Worm (Caenorhabditis elegans): ENCODE data around the gene pac-1.

pac-1 gene

ce11 chrIII:8556836-8557385 lies 62.1 kb downstream of the pac-1 start, which contains the start of gene C02D5.2:
C02D5.2 (plus strand) TSS chrIII:8557335.
- peak; percentile 47 for TF ChIP-seq ces-1 (GFP tag; optimal IDR thresholded peaks at IDR 0.05)
- TF ChIP-seq ztf-11 (tag; optimal IDR thresholded peaks at IDR 0.05): no peak
- no peak for TF ChIP-seq pha-4 (tag; optimal IDR thresholded peaks at IDR 0.05)
- TF ChIP-seq nhr-76 (tag; optimal IDR thresholded peaks at IDR 0.05): no peak
- no peak for TF ChIP-seq sptf-1 (tag; optimal IDR thresholded peaks at IDR 0.05)
- no peak for TF ChIP-seq ceh-39 (tag; optimal IDR thresholded peaks at IDR 0.05)
- no peak for TF ChIP-seq zip-8 (tag; optimal IDR thresholded peaks at IDR 0.05)
- TF ChIP-seq ceh-43 (GFP tag; optimal IDR thresholded peaks at IDR 0.05): no peak
- peak; percentile 12 for TF ChIP-seq mep-1 (tag; optimal IDR thresholded peaks at IDR 0.05)
- no peak for TF ChIP-seq sem-2 (GFP tag; optimal IDR thresholded peaks at IDR 0.05)
- TF ChIP-seq elt-1 (tag; optimal IDR thresholded peaks at IDR 0.05; ENCODE audit: borderline replicate concordance, insufficient read depth): no peak
- no peak for TF ChIP-seq bed-3 (GFP tag; optimal IDR thresholded peaks at IDR 0.05)
- no peak for TF ChIP-seq nhr-237 (tag; optimal IDR thresholded peaks at IDR 0.05)
- TF ChIP-seq nhr-28 (tag; optimal IDR thresholded peaks at IDR 0.05): no peak
- no peak for TF ChIP-seq lsy-2 (tag; optimal IDR thresholded peaks at IDR 0.05)
- TF ChIP-seq ceh-83 (GFP tag; optimal IDR thresholded peaks at IDR 0.05): no peak
- peak; percentile 25 for TF ChIP-seq M03D4.4 (tag; optimal IDR thresholded peaks at IDR 0.05)
- peak; percentile 17 for TF ChIP-seq unc-120 (tag; optimal IDR thresholded peaks at IDR 0.05; ENCODE audit: poor library complexity, severe bottlenecking)
- no peak for TF ChIP-seq lin-13 (tag; optimal IDR thresholded peaks at IDR 0.05)
- TF ChIP-seq nhr-2 (tag; optimal IDR thresholded peaks at IDR 0.05): no peak
- TF ChIP-seq ham-2 (GFP tag; optimal IDR thresholded peaks at IDR 0.05): no peak
- no peak for TF ChIP-seq lin-32 (GFP tag; optimal IDR thresholded peaks at IDR 0.05)
- no peak for TF ChIP-seq unc-39 (tag; optimal IDR thresholded peaks at IDR 0.05)
- no peak for TF ChIP-seq snpc-4 (tag; optimal IDR thresholded peaks at IDR 0.05)
- TF ChIP-seq mab-5 (tag; optimal IDR thresholded peaks at IDR 0.05): no peak
- TF ChIP-seq unc-62 (GFP tag; optimal IDR thresholded peaks at IDR 0.05): peak; percentile 97
- TF ChIP-seq flh-1 (GFP tag; optimal IDR thresholded peaks at IDR 0.05): no peak
- peak; percentile 98 for TF ChIP-seq hlh-1 (tag; optimal IDR thresholded peaks at IDR 0.05)

ce11 chrIII:8560398-8560797 lies 65.6 kb downstream of the pac-1 start:
- no peak for TF ChIP-seq mls-2 (tag; optimal IDR thresholded peaks at IDR 0.05)
- peak; percentile 99 for TF ChIP-seq zip-8 (tag; optimal IDR thresholded peaks at IDR 0.05)

- no peak for TF ChIP-seq elt-1 (tag; optimal IDR thresholded peaks at IDR 0.05; ENCODE audit: borderline replicate concordance, insufficient read depth)
- no peak for TF ChIP-seq lsy-2 (tag; optimal IDR thresholded peaks at IDR 0.05)
- TF ChIP-seq snpc-4 (tag; optimal IDR thresholded peaks at IDR 0.05): no peak
- TF ChIP-seq nhr-12 (tag; optimal IDR thresholded peaks at IDR 0.05): no peak
- no peak for TF ChIP-seq flh-1 (GFP tag; optimal IDR thresholded peaks at IDR 0.05)
- no peak for TF ChIP-seq ces-1 (GFP tag; optimal IDR thresholded peaks at IDR 0.05)
- TF ChIP-seq nhr-237 (tag; optimal IDR thresholded peaks at IDR 0.05): no peak
- no peak for TF ChIP-seq ceh-83 (GFP tag; optimal IDR thresholded peaks at IDR 0.05)
- no peak for TF ChIP-seq ham-2 (GFP tag; optimal IDR thresholded peaks at IDR 0.05)
- TF ChIP-seq bed-3 (GFP tag; optimal IDR thresholded peaks at IDR 0.05): no peak
- TF ChIP-seq unc-120 (tag; optimal IDR thresholded peaks at IDR 0.05; ENCODE audit: poor library complexity, severe bottlenecking): no peak
- no peak for TF ChIP-seq sem-2 (GFP tag; optimal IDR thresholded peaks at IDR 0.05)
- no peak for TF ChIP-seq elt-3 (tag; optimal IDR thresholded peaks at IDR 0.05)
- TF ChIP-seq mab-5 (tag; optimal IDR thresholded peaks at IDR 0.05): no peak
- no peak for TF ChIP-seq nhr-2 (tag; optimal IDR thresholded peaks at IDR 0.05)
- no peak for TF ChIP-seq cnd-1 (tag; optimal IDR thresholded peaks at IDR 0.05)
- TF ChIP-seq zip-8 (tag; optimal IDR thresholded peaks at IDR 0.05): no peak
- TF ChIP-seq lin-13 (tag; optimal IDR thresholded peaks at IDR 0.05): no peak
- TF ChIP-seq ceh-43 (GFP tag; optimal IDR thresholded peaks at IDR 0.05): no peak
- no peak for TF ChIP-seq unc-39 (tag; optimal IDR thresholded peaks at IDR 0.05)
Observed at ce11 chrIII:8560836-8561235, 66.0 kb downstream of the pac-1 start, which contains the start of gene acdh-6. acdh-6 (plus strand) TSS chrIII:8561136.

ce11 chrIII:8564372-8564771 lies 69.6 kb downstream of the pac-1 start:
- TF ChIP-seq lin-13 (tag; optimal IDR thresholded peaks at IDR 0.05) (no peak), zip-8 (tag; optimal IDR thresholded peaks at IDR 0.05) (no peak), mep-1 (tag; optimal IDR thresholded peaks at IDR 0.05) (no peak), elt-1 (tag; optimal IDR thresholded peaks at IDR 0.05; ENCODE audit: borderline replicate concordance, insufficient read depth) (no peak), snpc-4 (tag; optimal IDR thresholded peaks at IDR 0.05) (no peak), mls-2 (tag; optimal IDR thresholded peaks at IDR 0.05) (no peak), drap-1 (GFP tag; optimal IDR thresholded peaks at IDR 0.05) (no peak), lin-32 (GFP tag; optimal IDR thresholded peaks at IDR 0.05) (no peak), ztf-11 (tag; optimal IDR thresholded peaks at IDR 0.05) (no peak), M03D4.4 (tag; optimal IDR thresholded peaks at IDR 0.05) (no peak), ceh-83 (GFP tag; optimal IDR thresholded peaks at IDR 0.05) (no peak), blmp-1 (tag; optimal IDR thresholded peaks at IDR 0.05) (no peak), ham-2 (GFP tag; optimal IDR thresholded peaks at IDR 0.05) (no peak), flh-1 (GFP tag; optimal IDR thresholded peaks at IDR 0.05) (no peak), sem-2 (GFP tag; optimal IDR thresholded peaks at IDR 0.05) (no peak), unc-39 (tag; optimal IDR thresholded peaks at IDR 0.05) (no peak), unc-62 (GFP tag; optimal IDR thresholded peaks at IDR 0.05) (no peak), hlh-1 (tag; optimal IDR thresholded peaks at IDR 0.05) (no peak), nhr-28 (tag; optimal IDR thresholded peaks at IDR 0.05) (no peak)

Measured in whole organism, mixed stage, embryonic.